Worm (Caenorhabditis elegans): ENCODE results near the gene sru-48.

ce11 chrX:5201860-5202259, 21.9 kb downstream of the sru-48 start:
- TF ChIP-seq cog-1 (tag; optimal IDR thresholded peaks at IDR 0.05) (no peak), ztf-23 (GFP tag; IDR thresholded peaks at IDR 0.05) (no peak), flt-1 (GFP tag; IDR thresholded peaks at IDR 0.05) (no peak), ref-1 (GFP tag; conservative IDR thresholded peaks at IDR 0.05) (no peak), med-1 (GFP tag; optimal IDR thresholded peaks at IDR 0.05; ENCODE audit: insufficient read depth) (no peak), ztf-29 (GFP tag; IDR thresholded peaks at IDR 0.05) (no peak)

Data from whole organism, midembryonic.